Worm (Caenorhabditis elegans): Measurements from ENCODE around the gene F08F8.7.
"Not testable (repeated sequence)": the region's sequence is repeated elsewhere in the genome, so short reads cannot be mapped to it uniquely, and the experiment has no call there.

The F08F8.7 gene

ce11 chrIII:7335220-7335619 is 11.7 kb downstream of the F08F8.7 start, which contains the start of gene F56C9.10 (continued):
- 0 out of 2 replicates have a peak, but pooled peaks have one; percentile 14 for TF ChIP-seq C06A6.2 (GFP tag; conservative IDR thresholded peaks at IDR 0.05)
- TF ChIP-seq akir-1 (GFP tag; optimal IDR thresholded peaks at IDR 0.05): no peak
- TF ChIP-seq ceh-100 (GFP tag; IDR thresholded peaks at IDR 0.05): no peak
- peak; percentile 34 for TF ChIP-seq die-1 (tag; optimal IDR thresholded peaks at IDR 0.05)
- no peak for TF ChIP-seq sptf-2 (GFP tag; optimal IDR thresholded peaks at IDR 0.05)
- no peak for TF ChIP-seq aptf-3 (GFP tag; IDR thresholded peaks at IDR 0.05)
- TF ChIP-seq mxl-1 (tag; optimal IDR thresholded peaks at IDR 0.05): no peak
- peak; percentile 54; the same call in 1 of the 2 replicates for TF ChIP-seq dox-1 (GFP tag; IDR thresholded peaks at IDR 0.05)
- no peak for TF ChIP-seq lsl-1 (GFP tag; optimal IDR thresholded peaks at IDR 0.05)
- TF ChIP-seq attf-6 (GFP tag; IDR thresholded peaks at IDR 0.05): no peak
- peak; percentile 67 to 69 for TF ChIP-seq let-607 (tag; optimal IDR thresholded peaks at IDR 0.05)
- 0 out of 2 replicates have a peak, but pooled peaks have one; percentile 20 for TF ChIP-seq rcor-1 (GFP tag; IDR thresholded peaks at IDR 0.05)
- TF ChIP-seq efl-1 (GFP tag; optimal IDR thresholded peaks at IDR 0.05): no peak
- no peak for TF ChIP-seq F39B2.1 (GFP tag; IDR thresholded peaks at IDR 0.05)
- TF ChIP-seq nhr-80 (tag; optimal IDR thresholded peaks at IDR 0.05): peak; percentile 78
- no peak for TF ChIP-seq snpc-4 (GFP tag; optimal IDR thresholded peaks at IDR 0.05)
- TF ChIP-seq snpc-4 (tag; optimal IDR thresholded peaks at IDR 0.05): peak; percentile 51 to 60 (median 54)
- peak; percentile 61 for TF ChIP-seq lin-26 (GFP tag; IDR thresholded peaks at IDR 0.05)
- no peak for TF ChIP-seq rec-8 (tag; optimal IDR thresholded peaks at IDR 0.05)
- TF ChIP-seq attf-5 (GFP tag; optimal IDR thresholded peaks at IDR 0.05): peak; percentile 86
- peak; percentile 74 for TF ChIP-seq F22D6.2 (tag; optimal IDR thresholded peaks at IDR 0.05)
- no peak for TF ChIP-seq cebp-2 (GFP tag; IDR thresholded peaks at IDR 0.05)
- no peak for TF ChIP-seq snpc-1.3 (tag; optimal IDR thresholded peaks at IDR 0.05; ENCODE audit: insufficient read depth)
- TF ChIP-seq lin-40 (tag; optimal IDR thresholded peaks at IDR 0.05): peak; percentile 79
- TF ChIP-seq K11D2.4 (GFP tag; IDR thresholded peaks at IDR 0.05): 0 out of 2 replicates have a peak, but pooled peaks have one; percentile 35
- TF ChIP-seq ets-4 (GFP tag; optimal IDR thresholded peaks at IDR 0.05): peak; percentile 19
- no peak for TF ChIP-seq Y79H2A.3 (GFP tag; conservative IDR thresholded peaks at IDR 0.05)
- TF ChIP-seq madf-8 (GFP tag; conservative IDR thresholded peaks at IDR 0.05): no peak
- TF ChIP-seq pbrm-1 (GFP tag; IDR thresholded peaks at IDR 0.05): peak; percentile 79

ce11 chrIII:7333906-7334531 is 12.9 kb downstream of the F08F8.7 start:
- TF ChIP-seq Y95B8A.8 (GFP tag; IDR thresholded peaks at IDR 0.05): 0 out of 2 replicates have a peak, but pooled peaks have one; percentile 47
- TF ChIP-seq mcd-1 (GFP tag; IDR thresholded peaks at IDR 0.05): peak; percentile 31; the same call in 1 of the 2 replicates
- not testable (repeated sequence) for TF ChIP-seq snpc-4 (GFP tag; optimal IDR thresholded peaks at IDR 0.05)
- TF ChIP-seq snpc-4 (tag; optimal IDR thresholded peaks at IDR 0.05): peak in 3 of 4 experiments; percentile 52 to 71 (median 69)
- TF ChIP-seq attf-6 (GFP tag; IDR thresholded peaks at IDR 0.05): peak; percentile 23; the same call in 1 of the 2 replicates
- peak; percentile 21 for TF ChIP-seq nhr-80 (tag; optimal IDR thresholded peaks at IDR 0.05)
- peak; percentile 66; the same call in 1 of the 2 replicates for TF ChIP-seq cebp-1 (GFP tag; IDR thresholded peaks at IDR 0.05)
- peak; percentile 83 for TF ChIP-seq cebp-1 (tag; optimal IDR thresholded peaks at IDR 0.05)
- 0 out of 2 replicates have a peak, but pooled peaks have one; percentile 12 for TF ChIP-seq pbrm-1 (GFP tag; IDR thresholded peaks at IDR 0.05)
- TF ChIP-seq Y53G8AR.9 (GFP tag; conservative IDR thresholded peaks at IDR 0.05): peak; percentile 48; the same call in 1 of the 2 replicates
- peak; percentile 44; the same call in 1 of the 2 replicates for TF ChIP-seq nfyb-1 (GFP tag; IDR thresholded peaks at IDR 0.05)
- TF ChIP-seq ekl-4 (GFP tag; IDR thresholded peaks at IDR 0.05): 0 out of 2 replicates have a peak, but pooled peaks have one; percentile 31
- TF ChIP-seq snpc-1.1 (tag; optimal IDR thresholded peaks at IDR 0.05; ENCODE audit: insufficient read depth): peak; percentile 19
- peak; percentile 76 for TF ChIP-seq hmg-1.2 (GFP tag; IDR thresholded peaks at IDR 0.05)

Measured in whole organism, young adult.